Fruit fly (Drosophila melanogaster) whole organism, embryonic: ENCODE measurements around the gene CG14659.

Experiments used
- Fer1 ChIP-seq: fragments of 200-800 bp; sonication (Bioruptor generic); optimal IDR thresholded peaks from 2 replicates; lab custom pipeline; 2017; ENCODE audit warnings: missing biosample characterization, mild to moderate bottlenecking, missing genetic modification characterization
- NC2α ChIP-seq: fragments of 200-800 bp; sonication (Bioruptor generic); optimal IDR thresholded peaks from 2 replicates; lab custom pipeline; 2016; ENCODE audit warnings: missing biosample characterization, missing genetic modification characterization
- PHDP ChIP-seq: fragments of 200-800 bp; sonication (Bioruptor generic); optimal IDR thresholded peaks from 3 replicates; lab custom pipeline; 2018; ENCODE audit warnings: missing biosample characterization, mild to moderate bottlenecking, missing genetic modification characterization, moderate library complexity
- lola ChIP-seq, 3 experiments: fragments of >200 bp in 2 of 3; fragments of 200-800 bp in 1 of 3; sonication (Bioruptor generic) in 1 of 3; optimal IDR thresholded peaks; 2 replicates each; lab custom pipeline; 2017 to 2019; ENCODE audit warnings: missing biosample characterization in 3 of 3, missing genetic modification characterization in 3 of 3, mild to moderate bottlenecking in 1 of 3, moderate library complexity in 1 of 3

DNA sequence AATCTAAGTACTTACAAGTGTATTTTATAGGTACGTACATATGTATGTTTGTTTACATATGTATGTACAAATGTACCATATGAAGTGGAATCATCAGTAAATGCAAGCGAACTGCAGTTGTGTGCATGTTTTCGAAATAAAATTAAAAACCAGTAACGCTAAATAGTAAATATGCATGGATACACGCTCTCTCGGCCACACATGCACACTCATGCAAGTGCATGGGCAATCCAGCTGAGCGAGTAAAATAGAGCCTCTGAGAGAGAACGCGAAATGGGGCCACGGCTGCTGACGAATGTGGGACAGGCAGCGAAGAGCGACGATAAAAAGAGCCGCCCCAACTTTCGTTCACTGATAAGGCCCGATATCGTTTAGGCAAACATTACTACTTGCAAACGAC is 23.5 kb downstream of the CG14659 start:
- TF ChIP-seq NC2α (GFP tag; lab: Kevin White, UChicago) (no peak), PHDP (tag; lab: Kevin White, UChicago) (no peak), lola (GFP tag; optimal IDR thresholded peaks at IDR 0.05; lab: Kevin White, UChicago) (no peak), Fer1 (no peak)
